Worm (Caenorhabditis elegans): ENCODE results near the gene sinh-1.

- TF ChIP-seq nhr-12 (tag; optimal IDR thresholded peaks at IDR 0.05) = no peak
- TF ChIP-seq nhr-237 (tag; optimal IDR thresholded peaks at IDR 0.05) = no peak
- no peak for TF ChIP-seq ama-1 (optimal IDR thresholded peaks at IDR 0.05)
- no peak for TF ChIP-seq zag-1 (tag; optimal IDR thresholded peaks at IDR 0.05)
- TF ChIP-seq nhr-77 (tag; optimal IDR thresholded peaks at IDR 0.05) = no peak
- TF ChIP-seq ztf-11 (tag; optimal IDR thresholded peaks at IDR 0.05) = no peak
- no peak for TF ChIP-seq nhr-76 (tag; optimal IDR thresholded peaks at IDR 0.05)
- no peak for TF ChIP-seq skn-1 (tag; optimal IDR thresholded peaks at IDR 0.05)
- TF ChIP-seq egl-27 (tag; optimal IDR thresholded peaks at IDR 0.05) = no peak
- TF ChIP-seq pha-4 (tag; optimal IDR thresholded peaks at IDR 0.05) = peak; percentile 48
- TF ChIP-seq fkh-10 (GFP tag; optimal IDR thresholded peaks at IDR 0.05) = no peak
These were observed 3.1 kb upstream of the sinh-1 start, which contains the start of the genes pqn-87 and rsr-2 for ce11 chrII:12224916-12225406.

Data from whole organism, L3 larva.